Fruit fly (Drosophila melanogaster): ENCODE data around the gene CG32263.

Gene CG32263

dm6 chr3L:3772284-3772987 lies 38.5 kb downstream of the CG32263 start (continued):
- TF ChIP-seq B-H1 (GFP tag; IDR thresholded peaks at IDR 0.05) (no peak), sd (tag; optimal IDR thresholded peaks at IDR 0.05) (no peak), Mad (GFP tag; optimal IDR thresholded peaks at IDR 0.05) (no peak), p53 (GFP tag; optimal IDR thresholded peaks at IDR 0.05) (no peak), Sry-β (GFP tag; optimal IDR thresholded peaks at IDR 0.05) (no peak), da (GFP tag; optimal IDR thresholded peaks at IDR 0.05) (no peak), CG6175 (GFP tag; IDR thresholded peaks at IDR 0.05) (no peak), CG11696 (GFP tag; IDR thresholded peaks at IDR 0.05) (no peak), gsb-n (tag; optimal IDR thresholded peaks at IDR 0.05) (no peak), ac (GFP tag; optimal IDR thresholded peaks at IDR 0.05) (no peak), CG1602 (GFP tag; optimal IDR thresholded peaks at IDR 0.05) (no peak), sob (GFP tag; IDR thresholded peaks at IDR 0.05) (no peak), CG15514 (GFP tag; optimal IDR thresholded peaks at IDR 0.05) (no peak), dmrt99B (tag; optimal IDR thresholded peaks at IDR 0.05) (peak; percentile 6), grn (GFP tag; optimal IDR thresholded peaks at IDR 0.05) (no peak), tll (GFP tag; optimal IDR thresholded peaks at IDR 0.05) (no peak), CG3281 (GFP tag; optimal IDR thresholded peaks at IDR 0.05) (no peak), CG10267 (tag; optimal IDR thresholded peaks at IDR 0.05) (no peak), gem (tag; optimal IDR thresholded peaks at IDR 0.05) (peak; percentile 50), dan (GFP tag; IDR thresholded peaks at IDR 0.05) (no peak), bsh (GFP tag; optimal IDR thresholded peaks at IDR 0.05) (no peak), CG8359 (GFP tag; optimal IDR thresholded peaks at IDR 0.05; ENCODE audit: borderline replicate concordance) (no peak), ttk (GFP tag; IDR thresholded peaks at IDR 0.05) (no peak), en (GFP tag; optimal IDR thresholded peaks at IDR 0.05) (no peak), jing (GFP tag; optimal IDR thresholded peaks at IDR 0.05) (no peak), pan (optimal IDR thresholded peaks at IDR 0.05) (no peak), pan (GFP tag; optimal IDR thresholded peaks at IDR 0.05 in 1 of 2, IDR thresholded peaks at IDR 0.05 in 1 of 2) (no peak), dysf (GFP tag; IDR thresholded peaks at IDR 0.05) (peak; percentile 50; the same call in 2 of the 3 replicates), wdn (GFP tag; IDR thresholded peaks at IDR 0.05) (no peak), Drgx (GFP tag; IDR thresholded peaks at IDR 0.05) (peak; percentile 45), fd102C (GFP tag; optimal IDR thresholded peaks at IDR 0.05) (no peak), CG10462 (GFP tag; optimal IDR thresholded peaks at IDR 0.05) (no peak), gcm2 (GFP tag; optimal IDR thresholded peaks at IDR 0.05) (no peak), ase (GFP tag; IDR thresholded peaks at IDR 0.05) (no peak), chm (GFP tag; IDR thresholded peaks at IDR 0.05) (no peak; the same call in 1 of the 2 replicates), ftz-f1 (GFP tag; optimal IDR thresholded peaks at IDR 0.05) (no peak), pfk (GFP tag; optimal IDR thresholded peaks at IDR 0.05) (no peak), slp2 (GFP tag; optimal IDR thresholded peaks at IDR 0.05) (no peak), CG14667 (GFP tag; IDR thresholded peaks at IDR 0.05) (no peak), CG8281 (tag; optimal IDR thresholded peaks at IDR 0.05) (no peak), ken (GFP tag; IDR thresholded peaks at IDR 0.05) (no peak), ro (GFP tag; IDR thresholded peaks at IDR 0.05) (no peak), CG15073 (GFP tag; optimal IDR thresholded peaks at IDR 0.05) (no peak), Taf1 (GFP tag; IDR thresholded peaks at IDR 0.05) (no peak), knrl (GFP tag; IDR thresholded peaks at IDR 0.05; ENCODE audit: partially characterized antibody) (no peak), CG11085 (GFP tag; IDR thresholded peaks at IDR 0.05) (no peak), schlank (tag; optimal IDR thresholded peaks at IDR 0.05) (no peak), Bteb2 (GFP tag; optimal IDR thresholded peaks at IDR 0.05) (no peak), CG33557 (GFP tag; optimal IDR thresholded peaks at IDR 0.05) (no peak), CG18764 (GFP tag; optimal IDR thresholded peaks at IDR 0.05) (no peak), psq (GFP tag; optimal IDR thresholded peaks at IDR 0.05) (no peak)

All from whole organism, embryonic.